Worm (Caenorhabditis elegans): ENCODE data around the gene R06F6.12.

ce11 chrII:10861305-10861704 lies 37.4 kb upstream of the R06F6.12 start:
- no peak for TF ChIP-seq dao-5 (tag; optimal IDR thresholded peaks at IDR 0.05)
- no peak for TF ChIP-seq him-1 (tag; optimal IDR thresholded peaks at IDR 0.05)

All from whole organism, L4/young adult.